Worm (Caenorhabditis elegans) whole organism, L3 larva: Measurements from ENCODE around the gene sdz-13.

Source experiments
- R02D3.7 ChIP-seq: fragments of 150-350 bp; optimal IDR thresholded peaks from 2 replicates; lab custom pipeline; 2014; ENCODE audit warnings: missing biosample characterization, missing genetic modification characterization
- ZK546.5 ChIP-seq: sonication (generic microtip); optimal IDR thresholded peaks from 2 replicates; lab custom pipeline; 2017; ENCODE audit warnings: missing biosample characterization, missing genetic modification characterization
- ceh-16 ChIP-seq: sonication (generic microtip); optimal IDR thresholded peaks from 2 replicates; lab custom pipeline; 2017; ENCODE audit warnings: missing biosample characterization, missing genetic modification characterization
- ceh-28 ChIP-seq: fragments of 150-350 bp; optimal IDR thresholded peaks from 2 replicates; lab custom pipeline; 2014; ENCODE audit warnings: missing biosample characterization, missing genetic modification reagents, missing genetic modification characterization
- ceh-82 ChIP-seq: fragments of 150-350 bp; optimal IDR thresholded peaks from 2 replicates; lab custom pipeline; 2014; ENCODE audit warnings: missing biosample characterization, missing genetic modification characterization
- ceh-9 ChIP-seq: sonication (generic microtip); optimal IDR thresholded peaks from 2 replicates; lab custom pipeline; 2018; ENCODE audit warnings: missing biosample characterization, missing genetic modification characterization
- daf-12 ChIP-seq: fragments of 150-350 bp; optimal IDR thresholded peaks from 2 replicates; lab custom pipeline; 2014; ENCODE audit warnings: missing biosample characterization, missing genetic modification reagents, missing genetic modification characterization
- elt-2 ChIP-seq: sonication (generic microtip); optimal IDR thresholded peaks from 2 replicates; lab custom pipeline; 2016; ENCODE audit warnings: missing genetic modification reagents, mild to moderate bottlenecking, missing genetic modification characterization, missing compliant biosample characterization
- elt-3 ChIP-seq, 3 experiments: fragments of 150-350 bp in 1 of 3; sonication (generic microtip) in 2 of 3; optimal IDR thresholded peaks; 2 replicates in 2 of 3; 4 replicates in 1 of 3; lab custom pipeline; 2014 to 2017; ENCODE audit warnings: missing biosample characterization in 3 of 3, missing genetic modification characterization in 3 of 3
- eor-1 ChIP-seq, 2 experiments: fragments of 150-350 bp; optimal IDR thresholded peaks; 2 replicates each; lab custom pipeline; 2014 to 2018; ENCODE audit warnings: missing biosample characterization in 2 of 2, missing genetic modification characterization in 2 of 2
- fkh-10 ChIP-seq: sonication (generic microtip); optimal IDR thresholded peaks from 2 replicates; lab custom pipeline; 2017; ENCODE audit warnings: missing biosample characterization, missing genetic modification reagents, missing genetic modification characterization
- fkh-2 ChIP-seq: fragments of 150-350 bp; optimal IDR thresholded peaks from 2 replicates; lab custom pipeline; 2014; ENCODE audit warnings: missing biosample characterization, missing genetic modification reagents, missing genetic modification characterization
- fos-1 ChIP-seq: fragments of 150-350 bp; optimal IDR thresholded peaks from 2 replicates; lab custom pipeline; 2014; ENCODE audit warnings: missing biosample characterization, missing genetic modification characterization
- lin-15B ChIP-seq: fragments of 150-350 bp; optimal IDR thresholded peaks from 2 replicates; lab custom pipeline; 2014; ENCODE audit warnings: missing biosample characterization, missing genetic modification characterization
- lin-39 ChIP-seq: fragments of 150-350 bp; optimal IDR thresholded peaks from 2 replicates; lab custom pipeline; 2018; ENCODE audit warnings: missing biosample characterization, missing genetic modification reagents, missing genetic modification characterization
- lsy-12 ChIP-seq: sonication (generic microtip); optimal IDR thresholded peaks from 2 replicates; lab custom pipeline; 2016; ENCODE audit warnings: mild to moderate bottlenecking, missing genetic modification characterization, missing compliant biosample characterization
- nhr-11 ChIP-seq: fragments of 150-350 bp; optimal IDR thresholded peaks from 2 replicates; lab custom pipeline; 2014; ENCODE audit warnings: missing biosample characterization, missing genetic modification characterization
- nhr-12 ChIP-seq: fragments of 150-350 bp; optimal IDR thresholded peaks from 2 replicates; lab custom pipeline; 2014; ENCODE audit warnings: missing biosample characterization, missing genetic modification characterization
- nhr-23 ChIP-seq: fragments of 150-350 bp; optimal IDR thresholded peaks from 2 replicates; lab custom pipeline; 2014; ENCODE audit warnings: missing biosample characterization, missing genetic modification reagents, missing genetic modification characterization
- nhr-237 ChIP-seq: fragments of 150-350 bp; optimal IDR thresholded peaks from 2 replicates; lab custom pipeline; 2014; ENCODE audit warnings: missing biosample characterization, missing genetic modification characterization
- nhr-25 ChIP-seq: sonication (generic microtip); optimal IDR thresholded peaks from 2 replicates; lab custom pipeline; 2017; ENCODE audit warnings: missing biosample characterization, missing genetic modification characterization
- nhr-28 ChIP-seq: fragments of 150-350 bp; optimal IDR thresholded peaks from 2 replicates; lab custom pipeline; 2014; ENCODE audit warnings: missing biosample characterization, missing genetic modification characterization
- nhr-43 ChIP-seq: sonication (generic microtip); optimal IDR thresholded peaks from 2 replicates; lab custom pipeline; 2016; ENCODE audit warnings: mild to moderate bottlenecking, missing genetic modification characterization, missing compliant biosample characterization; ENCODE audit not compliant: poor library complexity, severe bottlenecking
- nhr-67 ChIP-seq: fragments of 150-350 bp; optimal IDR thresholded peaks from 2 replicates; lab custom pipeline; 2014; ENCODE audit warnings: missing biosample characterization, missing genetic modification characterization
- nhr-76 ChIP-seq: fragments of 150-350 bp; sonication (generic microtip); optimal IDR thresholded peaks from 5 replicates; lab custom pipeline; 2014; ENCODE audit warnings: missing biosample characterization, missing genetic modification characterization
- nhr-77 ChIP-seq: fragments of 150-350 bp; optimal IDR thresholded peaks from 2 replicates; lab custom pipeline; 2014; ENCODE audit warnings: missing biosample characterization, missing genetic modification characterization
- pha-4 ChIP-seq: fragments of 150-350 bp; optimal IDR thresholded peaks from 2 replicates; lab custom pipeline; 2014; ENCODE audit warnings: missing biosample characterization, missing genetic modification reagents, missing genetic modification characterization
- pqm-1 ChIP-seq: fragments of 150-350 bp; optimal IDR thresholded peaks from 2 replicates; lab custom pipeline; 2017; ENCODE audit warnings: missing biosample characterization, missing genetic modification characterization, inconsistent platforms
- skn-1 ChIP-seq: fragments of 150-350 bp; optimal IDR thresholded peaks from 2 replicates; lab custom pipeline; 2014; ENCODE audit warnings: missing biosample characterization, missing genetic modification characterization
- snpc-4 ChIP-seq: fragments of 150-350 bp; optimal IDR thresholded peaks from 2 replicates; lab custom pipeline; 2014; ENCODE audit warnings: missing biosample characterization, missing genetic modification characterization
- unc-39 ChIP-seq: sonication (generic microtip); optimal IDR thresholded peaks from 4 replicates; lab custom pipeline; 2017; ENCODE audit warnings: missing biosample characterization, missing genetic modification characterization
- unc-62 ChIP-seq: fragments of 150-350 bp; sonication (generic microtip); optimal IDR thresholded peaks from 4 replicates; lab custom pipeline; 2014; ENCODE audit warnings: missing biosample characterization, missing genetic modification reagents, missing genetic modification characterization
- zag-1 ChIP-seq: fragments of 150-350 bp; optimal IDR thresholded peaks from 2 replicates; lab custom pipeline; 2014; ENCODE audit warnings: missing biosample characterization, missing genetic modification characterization
- ztf-11 ChIP-seq: fragments of 150-350 bp; optimal IDR thresholded peaks from 2 replicates; lab custom pipeline; 2014; ENCODE audit warnings: missing biosample characterization, missing genetic modification characterization

Gene sdz-13

DNA sequence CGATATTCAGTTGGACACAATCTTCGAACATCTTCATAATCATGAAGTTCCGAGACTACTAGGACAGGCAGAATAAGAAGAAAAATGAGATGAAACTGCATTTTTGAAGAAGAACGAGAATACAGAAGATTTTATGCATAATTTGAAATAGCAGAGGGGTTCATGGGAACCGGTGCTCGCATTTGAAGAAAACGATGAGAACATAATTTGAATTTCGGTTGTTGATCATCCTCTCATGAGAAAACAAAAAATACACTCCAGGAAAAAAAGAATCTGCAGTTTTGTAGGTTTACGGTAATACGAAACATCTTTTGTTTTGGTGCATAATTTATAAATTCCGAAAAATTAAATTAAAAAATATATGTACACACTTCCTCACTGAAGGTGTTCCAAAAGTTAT lies 6.5 kb upstream of the sdz-13 start, which contains the start of gene srlf-11:
Gene srlf-11 (minus strand): TSS at position 101 of the 400 bp plus-strand sequence.
- TF ChIP-seq pha-4 = no peak
- no peak for TF ChIP-seq fos-1 (tag; lab: Kevin White, UChicago)
- TF ChIP-seq nhr-77 = no peak
- TF ChIP-seq lsy-12 (tag; lab: Kevin White, UChicago) = no peak
- no peak for TF ChIP-seq fkh-2 (tag; lab: Kevin White, UChicago)
- no peak for TF ChIP-seq nhr-67 (tag; lab: Kevin White, UChicago)
- TF ChIP-seq zag-1 (tag; lab: Kevin White, UChicago) = no peak
- TF ChIP-seq skn-1 = no peak
- TF ChIP-seq lin-39 = no peak
- TF ChIP-seq nhr-12 (tag; lab: Kevin White, UChicago) = no peak
- no peak for TF ChIP-seq nhr-25
- no peak for TF ChIP-seq ceh-16 (tag; lab: Kevin White, UChicago)
- TF ChIP-seq nhr-76 (tag; lab: Kevin White, UChicago) = no peak
- TF ChIP-seq elt-2 (tag; lab: Kevin White, UChicago) = no peak
- no peak for TF ChIP-seq nhr-23 (tag; lab: Kevin White, UChicago)
- TF ChIP-seq ceh-9 (tag; lab: Kevin White, UChicago) = no peak
- TF ChIP-seq unc-62 = no peak
- TF ChIP-seq unc-39 (tag; lab: Kevin White, UChicago) = no peak
- no peak for TF ChIP-seq snpc-4 (tag; lab: Kevin White, UChicago)
- TF ChIP-seq nhr-237 (tag; lab: Kevin White, UChicago) = no peak

- TF ChIP-seq nhr-77 (no peak), daf-12 (no peak), unc-39 (tag; lab: Kevin White, UChicago) (no peak), pqm-1 (tag; lab: Kevin White, UChicago) (no peak), eor-1 (tag; optimal IDR thresholded peaks at IDR 0.05; lab: Kevin White, UChicago) (no peak)
Observed at ce11 chrIV:10884263-10884662, 4.8 kb upstream of the sdz-13 start, which contains the start of gene F13E9.5. F13E9.5 (minus strand) TSS chrIV:10884363.

DNA sequence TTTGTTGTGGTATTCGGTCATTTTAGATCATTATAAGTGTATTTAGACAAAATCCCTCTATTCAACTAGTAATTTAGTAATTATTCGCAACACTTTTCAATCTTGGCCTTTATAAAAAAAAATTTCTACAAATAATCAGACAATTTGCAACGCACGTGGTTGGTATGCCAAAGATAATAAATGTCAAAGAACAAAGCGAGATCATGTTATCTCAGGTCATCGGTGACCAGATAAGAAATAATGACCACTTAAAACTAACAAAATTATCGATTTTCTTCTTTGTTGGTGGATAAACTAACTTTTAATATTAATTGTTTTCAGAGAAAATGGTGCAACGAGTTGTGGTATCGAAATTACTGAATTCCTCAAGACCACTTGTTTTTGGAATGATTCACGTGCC lies 1.8 kb upstream of the sdz-13 start, which contains the start of gene F13E9.13:
Gene F13E9.13 (plus strand): TSS at position 317 of the 400 bp plus-strand sequence.
- TF ChIP-seq elt-2 (tag; lab: Kevin White, UChicago) = peak; percentile 67
- peak; percentile 18 for TF ChIP-seq ceh-28 (tag; lab: Kevin White, UChicago)
- no peak for TF ChIP-seq nhr-28 (tag; lab: Kevin White, UChicago)

- TF ChIP-seq nhr-77 (no peak), elt-3 (tag; optimal IDR thresholded peaks at IDR 0.05; lab: Kevin White, UChicago) (no peak), nhr-43 (tag; lab: Kevin White, UChicago) (no peak), fkh-10 (no peak), R02D3.7 (tag; lab: Kevin White, UChicago) (no peak), ZK546.5 (tag; lab: Kevin White, UChicago) (no peak), pha-4 (no peak), elt-2 (tag; lab: Kevin White, UChicago) (no peak), ztf-11 (tag; lab: Kevin White, UChicago) (no peak), fos-1 (tag; lab: Kevin White, UChicago) (no peak)
Observed at ce11 chrIV:10880264-10880663, 822 bp upstream of the sdz-13 start, which contains the start of gene fipr-15. fipr-15 (plus strand) TSS chrIV:10880564.

- no peak for TF ChIP-seq fkh-10
- TF ChIP-seq nhr-76 (tag; lab: Kevin White, UChicago) = no peak
- TF ChIP-seq elt-3 (tag; optimal IDR thresholded peaks at IDR 0.05; lab: Kevin White, UChicago) = no peak
- no peak for TF ChIP-seq nhr-11 (tag; lab: Kevin White, UChicago)
- no peak for TF ChIP-seq zag-1 (tag; lab: Kevin White, UChicago)
- TF ChIP-seq fkh-2 (tag; lab: Kevin White, UChicago) = no peak
- no peak for TF ChIP-seq nhr-25
- no peak for TF ChIP-seq pha-4
- TF ChIP-seq ceh-9 (tag; lab: Kevin White, UChicago) = no peak
- TF ChIP-seq ZK546.5 (tag; lab: Kevin White, UChicago) = no peak
- TF ChIP-seq lin-15B = no peak
- no peak for TF ChIP-seq ceh-28 (tag; lab: Kevin White, UChicago)
- TF ChIP-seq ceh-16 (tag; lab: Kevin White, UChicago) = no peak
- TF ChIP-seq skn-1 = no peak
- TF ChIP-seq R02D3.7 (tag; lab: Kevin White, UChicago) = no peak
- TF ChIP-seq nhr-12 (tag; lab: Kevin White, UChicago) = no peak
- no peak for TF ChIP-seq ceh-82
- no peak for TF ChIP-seq nhr-67 (tag; lab: Kevin White, UChicago)
- TF ChIP-seq unc-62 = no peak
Observed at ce11 chrIV:10876844-10877243, 2.6 kb downstream of the sdz-13 start, which contains the start of gene fipr-14. fipr-14 (plus strand) TSS chrIV:10877144.
